Fruit fly (Drosophila melanogaster): ENCODE measurements around the gene CG13606.

The CG13606 gene

DNA sequence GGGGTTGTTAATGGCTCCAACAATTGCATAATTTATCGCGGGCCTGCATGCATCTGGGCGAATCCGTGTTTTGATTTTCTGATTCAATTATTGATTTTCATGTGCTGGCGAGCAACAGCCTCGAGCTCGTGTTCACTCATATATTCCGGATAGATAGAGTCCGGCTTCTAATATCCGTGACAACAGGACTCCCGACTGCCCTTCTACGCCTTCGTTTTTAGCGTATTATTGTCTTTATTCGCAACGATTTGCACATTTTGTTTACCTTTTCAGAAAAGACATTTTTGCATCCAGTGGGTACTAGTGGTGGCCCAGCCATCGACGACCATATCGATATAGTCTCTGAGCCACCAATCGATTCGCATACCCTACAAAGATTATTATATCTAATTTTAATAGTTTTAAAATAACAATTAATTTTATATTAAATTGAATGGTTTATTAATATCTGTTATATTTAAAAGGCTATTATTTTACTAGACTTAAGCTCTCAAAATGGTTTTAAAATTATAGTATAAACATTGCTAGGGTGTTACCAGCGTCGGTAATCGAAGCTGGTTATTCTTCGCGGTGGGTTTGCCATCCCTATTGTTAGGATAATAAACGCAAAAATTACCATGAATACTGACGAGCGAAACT lies 11.1 kb upstream of the CG13606 start, which contains the start of the genes Myo95E and TBC1d7 (continued):
- TF ChIP-seq btn (GFP tag; optimal IDR thresholded peaks at IDR 0.05) (no peak), CG3407 (GFP tag; optimal IDR thresholded peaks at IDR 0.05) (peak; percentile 61), CG16863 (GFP tag; optimal IDR thresholded peaks at IDR 0.05) (peak; percentile 6), CG9215 (GFP tag; IDR thresholded peaks at IDR 0.05) (peak; percentile 85), Poxn (GFP tag; IDR thresholded peaks at IDR 0.05) (no peak; the same call in 1 of the 2 replicates), CG6683 (GFP tag; optimal IDR thresholded peaks at IDR 0.05) (peak; percentile 58), CG12219 (GFP tag; optimal IDR thresholded peaks at IDR 0.05) (peak; percentile 63), Ravus (GFP tag; IDR thresholded peaks at IDR 0.05) (peak; percentile 74), Hr39 (optimal IDR thresholded peaks at IDR 0.05) (no peak), CG12769 (tag; optimal IDR thresholded peaks at IDR 0.05) (no peak), CG14710 (tag; optimal IDR thresholded peaks at IDR 0.05) (peak; percentile 90), CG8924 (tag; optimal IDR thresholded peaks at IDR 0.05) (peak; percentile 91), fu2 (GFP tag; optimal IDR thresholded peaks at IDR 0.05) (no peak), Fer1 (GFP tag; optimal IDR thresholded peaks at IDR 0.05) (peak; percentile 83), CG7372 (GFP tag; IDR thresholded peaks at IDR 0.05) (peak; percentile 90), CG7357 (GFP tag; IDR thresholded peaks at IDR 0.05) (peak; percentile 89), CG31365 (tag; optimal IDR thresholded peaks at IDR 0.05) (no peak), tna (GFP tag; IDR thresholded peaks at IDR 0.05; ENCODE audit: partially characterized antibody) (no peak), CG18262 (tag; optimal IDR thresholded peaks at IDR 0.05) (peak; percentile 90), CG17802 (tag; optimal IDR thresholded peaks at IDR 0.05) (peak; percentile 38), CG2116 (GFP tag; optimal IDR thresholded peaks at IDR 0.05) (peak; percentile 80), CG4360 (GFP tag; IDR thresholded peaks at IDR 0.05) (peak; percentile 66), Taf1 (GFP tag; IDR thresholded peaks at IDR 0.05) (peak; percentile 84), CG1024 (GFP tag; IDR thresholded peaks at IDR 0.05) (peak; percentile 86), p53 (GFP tag; optimal IDR thresholded peaks at IDR 0.05) (no peak), exex (tag; optimal IDR thresholded peaks at IDR 0.05) (peak; percentile 53), Side (GFP tag; optimal IDR thresholded peaks at IDR 0.05) (no peak), CG17829 (tag; optimal IDR thresholded peaks at IDR 0.05) (peak; percentile 89), HmgZ (tag; optimal IDR thresholded peaks at IDR 0.05) (peak; percentile 85), az2 (GFP tag; optimal IDR thresholded peaks at IDR 0.05) (peak; percentile 87), tgo (GFP tag; IDR thresholded peaks at IDR 0.05) (peak; percentile 97), pnt (GFP tag; optimal IDR thresholded peaks at IDR 0.05) (peak; percentile 9), wor (GFP tag; IDR thresholded peaks at IDR 0.05) (peak; percentile 82), zen2 (GFP tag; IDR thresholded peaks at IDR 0.05; ENCODE audit: partially characterized antibody) (no peak; the same call in 2 of the 3 replicates), CG10274 (GFP tag; optimal IDR thresholded peaks at IDR 0.05) (peak; percentile 92), CG11695 (GFP tag; IDR thresholded peaks at IDR 0.05) (peak; percentile 93), zfh2 (GFP tag; optimal IDR thresholded peaks at IDR 0.05) (peak; percentile 73), sc (optimal IDR thresholded peaks at IDR 0.05) (no peak), sc (GFP tag; optimal IDR thresholded peaks at IDR 0.05) (peak; percentile 71), lov (optimal IDR thresholded peaks at IDR 0.05) (no peak), lov (GFP tag; IDR thresholded peaks at IDR 0.05) (peak; percentile 75; the same call in 2 of the 3 replicates), sr (GFP tag; IDR thresholded peaks at IDR 0.05) (peak; percentile 39; the same call in 1 of the 3 replicates), nerfin-2 (GFP tag; IDR thresholded peaks at IDR 0.05; ENCODE audit: partially characterized antibody) (no peak), CG10462 (GFP tag; optimal IDR thresholded peaks at IDR 0.05) (peak; percentile 40), Sin3A (optimal IDR thresholded peaks at IDR 0.05) (peak; percentile 5), zfh1 (GFP tag; IDR thresholded peaks at IDR 0.05) (peak; percentile 93), dmrt99B (tag; optimal IDR thresholded peaks at IDR 0.05) (no peak), CG13296 (GFP tag; optimal IDR thresholded peaks at IDR 0.05) (peak; percentile 81), CG15011 (GFP tag; optimal IDR thresholded peaks at IDR 0.05) (no peak), CkIIα-i1 (GFP tag; IDR thresholded peaks at IDR 0.05) (0 out of 2 replicates have a peak, but pooled peaks have one; percentile 31), Six4 (GFP tag; optimal IDR thresholded peaks at IDR 0.05) (peak; percentile 76), E2f2 (GFP tag; IDR thresholded peaks at IDR 0.05) (peak; percentile 71)

Data from whole organism, embryonic.